Fruit fly (Drosophila melanogaster) whole organism, embryonic: ENCODE measurements around the gene Vps39.

Experiments
- Awh ChIP-seq: fragments of 200-800 bp; sonication (Bioruptor generic); IDR thresholded peaks from 2 replicates; pipeline ENCODE4, ENCODE4 v1.3.6; 2022; ENCODE audit warnings: missing biosample characterization, missing genetic modification characterization
- B-H2 ChIP-seq: fragments of 200-800 bp; sonication (Bioruptor generic); optimal IDR thresholded peaks from 2 replicates; lab custom pipeline; 2018; ENCODE audit warnings: missing biosample characterization, mild to moderate bottlenecking, missing genetic modification characterization
- BtbVII ChIP-seq: fragments of 200-800 bp; sonication (Bioruptor generic); optimal IDR thresholded peaks from 3 replicates; lab custom pipeline; 2017; ENCODE audit warnings: missing biosample characterization, mild to moderate bottlenecking, missing genetic modification characterization
- C15 ChIP-seq: fragments of 200-800 bp; sonication (Bioruptor generic); IDR thresholded peaks from 3 replicates; pipeline ENCODE4 v1.3.6; 2022; ENCODE audit warnings: missing biosample characterization, missing genetic modification characterization
- CG10209 ChIP-seq: fragments of 200-800 bp; sonication (Bioruptor generic); optimal IDR thresholded peaks from 3 replicates; lab custom pipeline; 2017; ENCODE audit warnings: missing biosample characterization, mild to moderate bottlenecking, missing genetic modification characterization, missing genetic modification reagents
- CG10366 ChIP-seq: fragments of 200-800 bp; sonication (Bioruptor generic); IDR thresholded peaks from 2 replicates; pipeline ENCODE4 v1.3.6; 2022; ENCODE audit warnings: missing biosample characterization, missing genetic modification characterization
- CG11695 ChIP-seq: fragments of 200-800 bp; sonication (Bioruptor generic); IDR thresholded peaks from 3 replicates; pipeline ENCODE4 v1.3.6; 2022; ENCODE audit warnings: missing biosample characterization, missing genetic modification characterization
- CG2202 ChIP-seq: fragments of 200-800 bp; sonication (Bioruptor generic); optimal IDR thresholded peaks from 2 replicates; lab custom pipeline; 2018; ENCODE audit warnings: missing biosample characterization, mild to moderate bottlenecking, missing genetic modification characterization
- CG2712 ChIP-seq: fragments of 200-800 bp; optimal IDR thresholded peaks from 3 replicates; lab custom pipeline; 2019; ENCODE audit warnings: missing biosample characterization, mild to moderate bottlenecking, missing genetic modification characterization, moderate library complexity
- CG34224 ChIP-seq: fragments of 200-800 bp; sonication (Bioruptor generic); IDR thresholded peaks from 3 replicates; pipeline ENCODE4 v1.3.6; 2022; ENCODE audit warnings: missing biosample characterization, missing genetic modification characterization; ENCODE audit not compliant: partially characterized antibody
- CG5245 ChIP-seq: fragments of 200-800 bp; sonication (Bioruptor generic); optimal IDR thresholded peaks from 3 replicates; lab custom pipeline; 2016; ENCODE audit warnings: missing biosample characterization, missing genetic modification characterization
- CG8281 ChIP-seq: fragments of 200-800 bp; sonication (Bioruptor generic); optimal IDR thresholded peaks from 2 replicates; lab custom pipeline; 2018; ENCODE audit warnings: missing biosample characterization, mild to moderate bottlenecking, missing genetic modification characterization, moderate library complexity
- CG8478 ChIP-seq: fragments of >200 bp; optimal IDR thresholded peaks from 2 replicates; lab custom pipeline; 2018
- CG8765 ChIP-seq: fragments of 200-800 bp; sonication (Bioruptor generic); IDR thresholded peaks from 2 replicates; pipeline ENCODE4 v1.3.6; 2022; ENCODE audit warnings: missing biosample characterization, missing genetic modification characterization
- CG9215 ChIP-seq: fragments of 200-800 bp; sonication (Bioruptor generic); IDR thresholded peaks from 2 replicates; pipeline ENCODE4 v1.3.6; 2022; ENCODE audit warnings: missing biosample characterization, missing genetic modification characterization
- CG9727 ChIP-seq: fragments of 200-800 bp; sonication (Bioruptor generic); optimal IDR thresholded peaks from 3 replicates; lab custom pipeline; 2017; ENCODE audit warnings: missing biosample characterization, mild to moderate bottlenecking, missing genetic modification characterization
- CrebB ChIP-seq: fragments of 200-800 bp; sonication (Bioruptor generic); optimal IDR thresholded peaks from 3 replicates; lab custom pipeline; 2018; ENCODE audit warnings: missing biosample characterization, mild to moderate bottlenecking, missing genetic modification characterization
- D ChIP-seq, 2 experiments: fragments of 200-800 bp in 1 of 2; fragments of >200 bp in 1 of 2; sonication (Bioruptor generic) in 1 of 2; optimal IDR thresholded peaks; 2 replicates in 1 of 2; 3 replicates in 1 of 2; lab custom pipeline; 2017; ENCODE audit warnings: mild to moderate bottlenecking in 1 of 2, missing biosample characterization in 1 of 2, missing genetic modification characterization in 1 of 2, missing genetic modification reagents in 1 of 2
- Doc3 ChIP-seq: fragments of 200-800 bp; sonication (Bioruptor generic); IDR thresholded peaks from 3 replicates; pipeline ENCODE4 v1.3.6; 2022; ENCODE audit warnings: missing biosample characterization, missing genetic modification characterization; ENCODE audit not compliant: partially characterized antibody
- Elba2 ChIP-seq: fragments of 200-800 bp; sonication (Bioruptor generic); optimal IDR thresholded peaks from 3 replicates; lab custom pipeline; 2016; ENCODE audit warnings: missing biosample characterization, missing genetic modification characterization
- Fer1 ChIP-seq: fragments of 200-800 bp; sonication (Bioruptor generic); optimal IDR thresholded peaks from 2 replicates; lab custom pipeline; 2017; ENCODE audit warnings: missing biosample characterization, mild to moderate bottlenecking, missing genetic modification characterization
- Hr78 ChIP-seq, 2 experiments: fragments of 200-800 bp in 1 of 2; fragments of >200 bp in 1 of 2; sonication (Bioruptor generic) in 1 of 2; optimal IDR thresholded peaks; 2 replicates each; lab custom pipeline; 2017 to 2019; ENCODE audit warnings: missing biosample characterization in 2 of 2, missing genetic modification characterization in 2 of 2, mild to moderate bottlenecking in 1 of 2, moderate library complexity in 1 of 2
- Kr ChIP-seq: fragments of 200-800 bp; sonication (Bioruptor generic); optimal IDR thresholded peaks from 2 replicates; lab custom pipeline; 2017; ENCODE audit warnings: missing biosample characterization, mild to moderate bottlenecking, missing genetic modification characterization
- Optix ChIP-seq: fragments of 200-800 bp; sonication (Bioruptor generic); IDR thresholded peaks from 3 replicates; pipeline ENCODE4 v1.3.6; 2022; ENCODE audit warnings: missing biosample characterization, missing genetic modification characterization
- PHDP ChIP-seq: fragments of 200-800 bp; sonication (Bioruptor generic); optimal IDR thresholded peaks from 3 replicates; lab custom pipeline; 2018; ENCODE audit warnings: missing biosample characterization, mild to moderate bottlenecking, missing genetic modification characterization, moderate library complexity
- Rfx ChIP-seq: fragments of 200-800 bp; sonication (Bioruptor generic); IDR thresholded peaks from 2 replicates; pipeline ENCODE4 v1.3.6; 2022; ENCODE audit warnings: missing biosample characterization, missing genetic modification characterization
- Scr ChIP-seq: fragments of 200-800 bp; sonication (Bioruptor generic); IDR thresholded peaks from 2 replicates; pipeline ENCODE4 v1.3.6; 2022; ENCODE audit warnings: missing biosample characterization, missing genetic modification characterization; ENCODE audit not compliant: partially characterized antibody
- Vsx1 ChIP-seq: fragments of 200-800 bp; sonication (Bioruptor generic); optimal IDR thresholded peaks from 2 replicates; lab custom pipeline; 2017; ENCODE audit warnings: missing biosample characterization, mild to moderate bottlenecking, missing genetic modification characterization, missing genetic modification reagents
- az2 ChIP-seq: fragments of 200-800 bp; sonication (Bioruptor generic); optimal IDR thresholded peaks from 3 replicates; lab custom pipeline; 2016; ENCODE audit warnings: missing biosample characterization, missing genetic modification characterization
- chn ChIP-seq: fragments of 200-800 bp; sonication (Bioruptor generic); optimal IDR thresholded peaks from 2 replicates; lab custom pipeline; 2016; ENCODE audit warnings: missing biosample characterization, missing genetic modification characterization
- ci ChIP-seq: fragments of 200-800 bp; sonication (Bioruptor generic); IDR thresholded peaks from 3 replicates; pipeline ENCODE4 v1.3.6; 2022; ENCODE audit warnings: missing biosample characterization, missing genetic modification characterization
- crc ChIP-seq: fragments of 200-800 bp; sonication (Bioruptor generic); optimal IDR thresholded peaks from 2 replicates; lab custom pipeline; 2016; ENCODE audit warnings: missing biosample characterization, missing genetic modification characterization
- dmrt11E ChIP-seq: fragments of 200-800 bp; sonication (Bioruptor generic); optimal IDR thresholded peaks from 3 replicates; lab custom pipeline; 2018; ENCODE audit warnings: missing biosample characterization, mild to moderate bottlenecking, missing genetic modification characterization, moderate library complexity
- ewg ChIP-seq: fragments of 200-800 bp; sonication (Bioruptor generic); optimal IDR thresholded peaks from 3 replicates; lab custom pipeline; 2017; ENCODE audit warnings: mild to moderate bottlenecking, missing biosample characterization, missing genetic modification reagents, missing genetic modification characterization
- ftz-f1 ChIP-seq: fragments of 200-800 bp; sonication (Bioruptor generic); optimal IDR thresholded peaks from 2 replicates; lab custom pipeline; 2016; ENCODE audit warnings: missing biosample characterization, missing genetic modification characterization
- gro ChIP-seq: fragments of 200-800 bp; sonication (Bioruptor generic); optimal IDR thresholded peaks from 2 replicates; lab custom pipeline; 2016; ENCODE audit warnings: missing biosample characterization, missing genetic modification characterization
- gt ChIP-seq: fragments of 200-800 bp; sonication (Bioruptor generic); IDR thresholded peaks from 2 replicates; pipeline ENCODE4 v1.3.6; 2022; ENCODE audit warnings: missing biosample characterization, missing genetic modification characterization
- lmd ChIP-seq: fragments of 200-800 bp; sonication (Bioruptor generic); IDR thresholded peaks from 2 replicates; pipeline ENCODE4 v1.3.6; 2022; ENCODE audit warnings: missing biosample characterization, missing genetic modification characterization
- mld ChIP-seq: fragments of 200-800 bp; sonication (Bioruptor generic); IDR thresholded peaks from 3 replicates; pipeline ENCODE4 v1.3.6; 2022; ENCODE audit warnings: missing biosample characterization, missing genetic modification characterization; ENCODE audit not compliant: partially characterized antibody
- nerfin-1 ChIP-seq: fragments of 200-800 bp; sonication (Bioruptor generic); optimal IDR thresholded peaks from 3 replicates; lab custom pipeline; 2019; ENCODE audit warnings: missing biosample characterization, mild to moderate bottlenecking, missing genetic modification characterization, moderate library complexity
- pros ChIP-seq: fragments of 200-800 bp; sonication (Bioruptor generic); optimal IDR thresholded peaks from 3 replicates; lab custom pipeline; 2019; ENCODE audit warnings: missing biosample characterization, mild to moderate bottlenecking, missing genetic modification characterization, moderate library complexity
- pzg ChIP-seq: fragments of 200-800 bp; sonication (Bioruptor generic); optimal IDR thresholded peaks from 3 replicates; lab custom pipeline; 2018; ENCODE audit warnings: missing biosample characterization, mild to moderate bottlenecking, missing genetic modification characterization, moderate library complexity
- rib ChIP-seq: fragments of 200-800 bp; sonication (Bioruptor generic); IDR thresholded peaks from 2 replicates; pipeline ENCODE4 v1.3.6; 2022; ENCODE audit warnings: missing biosample characterization, missing genetic modification characterization
- shn ChIP-seq: fragments of 200-800 bp; sonication (Bioruptor generic); optimal IDR thresholded peaks from 3 replicates; lab custom pipeline; 2016; ENCODE audit warnings: missing biosample characterization, missing genetic modification characterization
- slou ChIP-seq: fragments of 200-800 bp; sonication (Bioruptor generic); optimal IDR thresholded peaks from 3 replicates; lab custom pipeline; 2016; ENCODE audit warnings: missing biosample characterization, missing genetic modification characterization
- sqz ChIP-seq: fragments of 200-800 bp; sonication (Bioruptor generic); optimal IDR thresholded peaks from 3 replicates; lab custom pipeline; 2018; ENCODE audit warnings: missing biosample characterization, mild to moderate bottlenecking, missing genetic modification characterization
- zfh2 ChIP-seq: fragments of 200-800 bp; sonication (Bioruptor generic); optimal IDR thresholded peaks from 2 replicates; lab custom pipeline; 2016; ENCODE audit warnings: missing biosample characterization, missing genetic modification characterization

Gene Vps39

dm6 chr3R:18245044-18245596, 29.1 kb downstream of the Vps39 start (continued):
- TF ChIP-seq az2: no peak
- TF ChIP-seq Vsx1 (GFP tag; lab: Kevin White, UChicago): no peak
- peak; percentile 53 for TF ChIP-seq ewg (GFP tag; lab: Kevin White, UChicago)
- no peak for TF ChIP-seq zfh2 (GFP tag; lab: Kevin White, UChicago)
- TF ChIP-seq Doc3 (GFP tag; lab: Robert Waterston, UW): no peak
- TF ChIP-seq CG9215: no peak
- no peak for TF ChIP-seq Optix (GFP tag; lab: Robert Waterston, UW)
- TF ChIP-seq chn: no peak
- TF ChIP-seq CG11695: 0 out of 3 replicates have a peak, but pooled peaks have one; percentile 19
- TF ChIP-seq slou (GFP tag; lab: Kevin White, UChicago): no peak
- no peak for TF ChIP-seq lmd
- no peak for TF ChIP-seq CG8478 (lab: Kevin White, UChicago)
- 0 out of 3 replicates have a peak, but pooled peaks have one; percentile 32 for TF ChIP-seq ci (GFP tag; lab: Robert Waterston, UW)
- TF ChIP-seq sqz (GFP tag; lab: Kevin White, UChicago): peak; percentile 17
- no peak for TF ChIP-seq CG8765 (GFP tag; lab: Robert Waterston, UW)

- no peak for TF ChIP-seq B-H2 (GFP tag; lab: Kevin White, UChicago)
- TF ChIP-seq lmd: peak; percentile 42; the same call in 1 of the 2 replicates
- TF ChIP-seq D (optimal IDR thresholded peaks at IDR 0.05; lab: Kevin White, UChicago): no peak
- no peak for TF ChIP-seq D (GFP tag; optimal IDR thresholded peaks at IDR 0.05; lab: Kevin White, UChicago)
- TF ChIP-seq C15 (GFP tag; lab: Robert Waterston, UW): no peak
- no peak for TF ChIP-seq BtbVII
- TF ChIP-seq Hr78 (GFP tag; optimal IDR thresholded peaks at IDR 0.05; lab: Kevin White, UChicago): peak in 1 of 2 experiments; percentile 59
- TF ChIP-seq CrebB (tag; lab: Kevin White, UChicago): no peak
- no peak for TF ChIP-seq Awh
- peak; percentile 8 for TF ChIP-seq pzg (GFP tag; lab: Kevin White, UChicago)
- TF ChIP-seq Scr (GFP tag; lab: Robert Waterston, UW): 0 out of 2 replicates have a peak, but pooled peaks have one; percentile 6
- no peak for TF ChIP-seq PHDP
- no peak for TF ChIP-seq gt (GFP tag; lab: Robert Waterston, UW)
- no peak for TF ChIP-seq pros (GFP tag; lab: Kevin White, UChicago)
- no peak for TF ChIP-seq dmrt11E
- no peak for TF ChIP-seq CG2202 (tag; lab: Kevin White, UChicago)
- no peak for TF ChIP-seq CG9727 (GFP tag; lab: Kevin White, UChicago)
- no peak for TF ChIP-seq Elba2 (GFP tag; lab: Kevin White, UChicago)
- peak; percentile 9 for TF ChIP-seq Fer1 (GFP tag; lab: Kevin White, UChicago)
- no peak for TF ChIP-seq CG5245 (GFP tag; lab: Kevin White, UChicago)
- TF ChIP-seq CG10209 (GFP tag; lab: Kevin White, UChicago): peak; percentile 25
- TF ChIP-seq crc (GFP tag; lab: Kevin White, UChicago): no peak
- peak; percentile 32 for TF ChIP-seq CG2712 (tag; lab: Kevin White, UChicago)
- no peak for TF ChIP-seq CG10366 (GFP tag; lab: Robert Waterston, UW)
- no peak for TF ChIP-seq Kr (GFP tag; lab: Kevin White, UChicago)
- TF ChIP-seq CG34224 (GFP tag; lab: Robert Waterston, UW): 0 out of 3 replicates have a peak, but pooled peaks have one; percentile 19
- TF ChIP-seq CG8281 (tag; lab: Kevin White, UChicago): peak; percentile 88
- TF ChIP-seq shn (GFP tag; lab: Kevin White, UChicago): peak; percentile 15
- TF ChIP-seq mld (GFP tag; lab: Robert Waterston, UW): no peak
- TF ChIP-seq rib: peak; percentile 89; the same call in 1 of the 2 replicates
- no peak for TF ChIP-seq nerfin-1 (tag; lab: Kevin White, UChicago)
- peak; percentile 28 for TF ChIP-seq Rfx (GFP tag; lab: Robert Waterston, UW)
- TF ChIP-seq ftz-f1: peak; percentile 98
- TF ChIP-seq gro (GFP tag; lab: Kevin White, UChicago): no peak
Measured at dm6 chr3R:18244171-18245043, 29.8 kb downstream of the Vps39 start.
